Worm (Caenorhabditis elegans) whole organism, late embryonic: ENCODE data around the gene cht-6.

Experiments
- ama-1 ChIP-seq: fragments of 150-350 bp; optimal IDR thresholded peaks from 2 replicates; lab custom pipeline; 2014
- hlh-30 ChIP-seq: sonication (generic microtip); optimal IDR thresholded peaks from 2 replicates; lab custom pipeline; 2017; ENCODE audit warnings: antibody characterized with exemption, missing genetic modification characterization, missing compliant biosample characterization; ENCODE audit not compliant: insufficient read depth
- ref-2 ChIP-seq: sonication (generic microtip); optimal IDR thresholded peaks from 2 replicates; lab custom pipeline; 2016; ENCODE audit warnings: missing genetic modification characterization, missing compliant biosample characterization
- syd-9 ChIP-seq: sonication (generic microtip); optimal IDR thresholded peaks from 2 replicates; lab custom pipeline; 2016; ENCODE audit warnings: mild to moderate bottlenecking, missing genetic modification characterization, moderate library complexity, missing compliant biosample characterization
- unc-86 ChIP-seq: sonication (generic microtip); optimal IDR thresholded peaks from 2 replicates; lab custom pipeline; 2016; ENCODE audit warnings: missing genetic modification characterization, missing compliant biosample characterization

ce11 chrV:6458302-6458998 is 43.7 kb downstream of the cht-6 start:
- no peak for TF ChIP-seq hlh-30 (tag; lab: Kevin White, UChicago)
- no peak for TF ChIP-seq unc-86 (tag; lab: Kevin White, UChicago)
- no peak for TF ChIP-seq ama-1
- no peak for TF ChIP-seq syd-9 (tag; lab: Kevin White, UChicago)
- TF ChIP-seq ref-2 = no peak
